Worm (Caenorhabditis elegans) whole organism, L1 larva: Measurements from ENCODE around the gene msp-63.
A peak's percentile ranks its signal among the peaks of the same experiment; 100 is the strongest.

Source experiments
- C04F5.9 ChIP-seq: sonication (generic microtip); optimal IDR thresholded peaks from 2 replicates; lab custom pipeline; 2016; ENCODE audit warnings: missing genetic modification characterization, missing compliant biosample characterization
- C16A3.4 ChIP-seq: fragments of 150-350 bp; optimal IDR thresholded peaks from 2 replicates; lab custom pipeline; 2014; ENCODE audit warnings: missing biosample characterization, missing genetic modification characterization
- C34B4.2 ChIP-seq: sonication (generic microtip); optimal IDR thresholded peaks from 2 replicates; lab custom pipeline; 2017; ENCODE audit warnings: mild to moderate bottlenecking, missing genetic modification characterization, missing compliant biosample characterization
- Y116A8C.19 ChIP-seq: sonication (generic microtip); optimal IDR thresholded peaks from 2 replicates; lab custom pipeline; 2016; ENCODE audit warnings: missing compliant biosample characterization, missing genetic modification characterization, borderline replicate concordance
- ama-1 ChIP-seq: fragments of 150-350 bp; optimal IDR thresholded peaks from 2 replicates; lab custom pipeline; 2014
- blmp-1 ChIP-seq: fragments of 150-350 bp; optimal IDR thresholded peaks from 2 replicates; lab custom pipeline; 2014; ENCODE audit warnings: missing biosample characterization, missing genetic modification characterization
- ceh-88 ChIP-seq: fragments of 200-800 bp; sonication (Bioruptor generic); IDR thresholded peaks from 2 replicates; pipeline ENCODE4 v1.3.6; 2022; ENCODE audit warnings: missing genetic modification characterization, missing compliant biosample characterization
- ceh-90 ChIP-seq: sonication (generic microtip); optimal IDR thresholded peaks from 2 replicates; lab custom pipeline; 2016; ENCODE audit warnings: missing genetic modification characterization, missing compliant biosample characterization
- ces-1 ChIP-seq: fragments of 150-350 bp; optimal IDR thresholded peaks from 2 replicates; lab custom pipeline; 2014; ENCODE audit warnings: missing biosample characterization, missing genetic modification reagents, missing genetic modification characterization
- dpl-1 ChIP-seq, 3 experiments: fragments of 150-350 bp in 2 of 3; sonication (generic microtip) in 1 of 3; optimal IDR thresholded peaks; 2 replicates each; lab custom pipeline; 2014 to 2017; ENCODE audit warnings: missing biosample characterization in 3 of 3, missing genetic modification characterization in 3 of 3, missing genetic modification reagents in 3 of 3
- dsc-1 ChIP-seq: sonication (generic microtip); optimal IDR thresholded peaks from 2 replicates; lab custom pipeline; 2016; ENCODE audit warnings: mild to moderate bottlenecking, missing genetic modification characterization, missing compliant biosample characterization
- efl-3 ChIP-seq: fragments of 200-800 bp; sonication (Bioruptor generic); optimal IDR thresholded peaks from 2 replicates; lab custom pipeline; 2018; ENCODE audit warnings: mild to moderate bottlenecking, missing genetic modification characterization, missing compliant biosample characterization
- egl-13 ChIP-seq: sonication (generic microtip); optimal IDR thresholded peaks from 2 replicates; lab custom pipeline; 2016; ENCODE audit warnings: missing genotype, missing genetic modification reagents, missing genetic modification characterization, missing compliant biosample characterization
- egl-27 ChIP-seq, 2 experiments: fragments of 150-350 bp in 1 of 2; sonication (generic microtip); optimal IDR thresholded peaks; 3 replicates each; lab custom pipeline; 2017 to 2018; ENCODE audit warnings: missing biosample characterization in 2 of 2, missing genetic modification characterization in 2 of 2, missing genetic modification reagents in 2 of 2
- ets-5 ChIP-seq: fragments of 200-800 bp; sonication (Bioruptor generic); IDR thresholded peaks from 2 replicates; pipeline ENCODE4 v1.3.6; 2022; ENCODE audit warnings: missing genetic modification characterization, missing compliant biosample characterization
- fkh-10 ChIP-seq: sonication (generic microtip); optimal IDR thresholded peaks from 2 replicates; lab custom pipeline; 2017; ENCODE audit warnings: missing biosample characterization, missing genetic modification reagents, missing genetic modification characterization
- fkh-8 ChIP-seq: sonication (generic microtip); optimal IDR thresholded peaks from 2 replicates; lab custom pipeline; 2016; ENCODE audit warnings: mild to moderate bottlenecking, missing genetic modification characterization, missing compliant biosample characterization
- fos-1 ChIP-seq: fragments of 150-350 bp; optimal IDR thresholded peaks from 2 replicates; lab custom pipeline; 2014; ENCODE audit warnings: missing biosample characterization, missing genetic modification characterization
- hlh-4 ChIP-seq: sonication (generic microtip); optimal IDR thresholded peaks from 2 replicates; lab custom pipeline; 2016; ENCODE audit warnings: mild to moderate bottlenecking, missing genetic modification characterization, missing compliant biosample characterization
- irx-1 ChIP-seq: sonication (generic microtip); optimal IDR thresholded peaks from 2 replicates; lab custom pipeline; 2016; ENCODE audit warnings: missing genetic modification characterization, missing compliant biosample characterization
- isw-1 ChIP-seq: fragments of 200-800 bp; sonication (Bioruptor generic); IDR thresholded peaks from 2 replicates; pipeline ENCODE4 v1.3.6; 2022; ENCODE audit warnings: missing genetic modification characterization, missing compliant biosample characterization
- jun-1 ChIP-seq: fragments of 150-350 bp; optimal IDR thresholded peaks from 2 replicates; lab custom pipeline; 2014; ENCODE audit warnings: missing biosample characterization, missing genetic modification reagents, missing genetic modification characterization
- lin-13 ChIP-seq: fragments of 150-350 bp; optimal IDR thresholded peaks from 2 replicates; lab custom pipeline; 2014; ENCODE audit warnings: missing biosample characterization, missing genetic modification reagents, missing genetic modification characterization
- lin-14 ChIP-seq: fragments of 200-800 bp; sonication (Bioruptor generic); optimal IDR thresholded peaks from 2 replicates; lab custom pipeline; 2018; ENCODE audit warnings: mild to moderate bottlenecking, missing genetic modification characterization, moderate library complexity, missing compliant biosample characterization
- lir-3 ChIP-seq: sonication (generic microtip); optimal IDR thresholded peaks from 2 replicates; lab custom pipeline; 2016; ENCODE audit warnings: mild to moderate bottlenecking, missing genetic modification characterization, moderate library complexity, missing compliant biosample characterization; ENCODE audit not compliant: poor library complexity
- nhr-11 ChIP-seq: fragments of 150-350 bp; optimal IDR thresholded peaks from 2 replicates; lab custom pipeline; 2014; ENCODE audit warnings: missing biosample characterization, missing genetic modification characterization
- nhr-19 ChIP-seq: fragments of 200-800 bp; sonication (Bioruptor generic); conservative IDR thresholded peaks from 2 replicates; pipeline ENCODE4 v1.3.6; 2022; ENCODE audit warnings: missing genetic modification characterization, missing compliant biosample characterization
- nhr-20 ChIP-seq: sonication (generic microtip); optimal IDR thresholded peaks from 2 replicates; lab custom pipeline; 2016; ENCODE audit warnings: mild to moderate bottlenecking, missing genetic modification characterization, missing compliant biosample characterization
- nhr-47 ChIP-seq: sonication (generic microtip); optimal IDR thresholded peaks from 2 replicates; lab custom pipeline; 2016; ENCODE audit warnings: mild to moderate bottlenecking, missing genetic modification characterization, moderate library complexity, missing compliant biosample characterization
- nhr-76 ChIP-seq: sonication (generic microtip); optimal IDR thresholded peaks from 2 replicates; lab custom pipeline; 2017; ENCODE audit warnings: missing biosample characterization, missing genetic modification characterization
- nhr-77 ChIP-seq: fragments of 150-350 bp; optimal IDR thresholded peaks from 2 replicates; lab custom pipeline; 2014; ENCODE audit warnings: missing biosample characterization, missing genetic modification characterization
- nhr-90 ChIP-seq: sonication (generic microtip); optimal IDR thresholded peaks from 2 replicates; lab custom pipeline; 2016; ENCODE audit warnings: mild to moderate bottlenecking, missing genetic modification characterization, missing compliant biosample characterization; ENCODE audit not compliant: poor library complexity
- pag-3 ChIP-seq: sonication (generic microtip); optimal IDR thresholded peaks from 2 replicates; lab custom pipeline; 2017; ENCODE audit warnings: missing genetic modification characterization, mild to moderate bottlenecking, missing compliant biosample characterization, antibody characterized with exemption, borderline replicate concordance; ENCODE audit not compliant: insufficient read depth
- pax-3 ChIP-seq: fragments of 200-800 bp; sonication (Bioruptor generic); optimal IDR thresholded peaks from 2 replicates; lab custom pipeline; 2018; ENCODE audit warnings: mild to moderate bottlenecking, missing genetic modification characterization, moderate library complexity, missing compliant biosample characterization
- pqm-1 ChIP-seq: sonication (generic microtip); optimal IDR thresholded peaks from 3 replicates; lab custom pipeline; 2017; ENCODE audit warnings: missing biosample characterization, missing genetic modification characterization
- skn-1 ChIP-seq: fragments of 150-350 bp; optimal IDR thresholded peaks from 2 replicates; lab custom pipeline; 2014; ENCODE audit warnings: missing biosample characterization, missing genetic modification characterization
- snu-23 ChIP-seq: sonication (generic microtip); optimal IDR thresholded peaks from 2 replicates; lab custom pipeline; 2016; ENCODE audit warnings: missing genetic modification characterization, missing compliant biosample characterization
- sox-4 ChIP-seq: sonication (generic microtip); optimal IDR thresholded peaks from 2 replicates; lab custom pipeline; 2016; ENCODE audit warnings: missing genetic modification characterization, missing compliant biosample characterization
- sptf-1 ChIP-seq: fragments of 150-350 bp; optimal IDR thresholded peaks from 2 replicates; lab custom pipeline; 2014; ENCODE audit warnings: missing biosample characterization, missing genetic modification characterization
- sup-37 ChIP-seq: fragments of 200-800 bp; sonication (Bioruptor generic); optimal IDR thresholded peaks from 2 replicates; lab custom pipeline; 2018; ENCODE audit warnings: mild to moderate bottlenecking, missing genetic modification characterization, missing compliant biosample characterization
- tlp-1 ChIP-seq: fragments of 150-350 bp; optimal IDR thresholded peaks from 2 replicates; lab custom pipeline; 2014; ENCODE audit warnings: missing biosample characterization, missing genetic modification characterization
- unc-130 ChIP-seq: fragments of 150-350 bp; optimal IDR thresholded peaks from 2 replicates; lab custom pipeline; 2017; ENCODE audit warnings: missing biosample characterization, missing genetic modification characterization, inconsistent platforms
- unc-62 ChIP-seq: fragments of 150-350 bp; optimal IDR thresholded peaks from 2 replicates; lab custom pipeline; 2014; ENCODE audit warnings: missing biosample characterization, missing genetic modification reagents, missing genetic modification characterization
- xbp-1 ChIP-seq: sonication (generic microtip); optimal IDR thresholded peaks from 2 replicates; lab custom pipeline; 2016; ENCODE audit warnings: missing genetic modification characterization, missing compliant biosample characterization
- zag-1 ChIP-seq: fragments of 150-350 bp; optimal IDR thresholded peaks from 2 replicates; lab custom pipeline; 2014; ENCODE audit warnings: missing biosample characterization, missing genetic modification characterization
- zip-4 ChIP-seq: fragments of 200-800 bp; sonication (Bioruptor generic); optimal IDR thresholded peaks from 2 replicates; lab custom pipeline; 2018; ENCODE audit warnings: mild to moderate bottlenecking, missing genetic modification characterization, moderate library complexity, missing compliant biosample characterization

The msp-63 gene

DNA sequence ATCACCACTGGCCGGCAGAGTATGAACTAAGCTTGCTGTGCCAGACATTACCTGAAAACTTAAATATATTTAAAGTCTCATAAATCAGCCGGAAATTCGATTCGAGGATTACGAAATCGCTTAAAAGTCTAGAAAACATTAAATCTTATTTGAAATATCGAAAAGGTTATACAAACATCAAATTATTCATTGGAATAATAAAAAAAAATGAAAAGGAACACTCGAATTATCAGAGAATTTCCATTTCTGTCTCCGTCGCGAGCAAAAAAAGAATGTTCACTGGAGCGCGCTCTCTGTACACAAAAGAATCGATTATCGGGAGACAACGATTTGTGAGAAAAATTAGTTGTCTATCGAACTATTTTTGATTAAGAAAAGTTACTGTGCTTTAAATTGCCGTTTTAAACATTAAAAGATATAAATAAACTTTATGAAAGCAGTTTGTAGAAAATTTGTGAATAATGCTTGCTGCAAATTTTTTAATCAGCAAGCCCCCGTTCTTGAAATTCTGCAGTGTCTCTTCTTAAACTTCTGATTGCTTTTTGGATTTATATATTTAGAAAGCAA is 39.0 kb upstream of the msp-63 start, which contains the start of gene fzo-1 (continued):
- TF ChIP-seq sptf-1, result no peak
- no peak for TF ChIP-seq tlp-1
- TF ChIP-seq nhr-76 (tag; lab: Kevin White, UChicago), result no peak
- TF ChIP-seq unc-130 (tag; lab: Kevin White, UChicago), result no peak
- TF ChIP-seq C16A3.4, result peak; percentile 45
- no peak for TF ChIP-seq fos-1 (tag; lab: Kevin White, UChicago)
- TF ChIP-seq egl-13 (tag; lab: Kevin White, UChicago), result peak; percentile 16
- no peak for TF ChIP-seq unc-62 (GFP tag; lab: Kevin White, UChicago)
- TF ChIP-seq irx-1 (tag; lab: Kevin White, UChicago), result peak; percentile 20
- peak; percentile 33 for TF ChIP-seq C04F5.9
- TF ChIP-seq lin-13 (GFP tag; lab: Kevin White, UChicago), result no peak
- 0 out of 2 replicates have a peak, but pooled peaks have one; percentile 16 for TF ChIP-seq nhr-19
- peak; percentile 52 for TF ChIP-seq fkh-8 (tag; lab: Kevin White, UChicago)
- no peak for TF ChIP-seq ets-5 (GFP tag; lab: Robert Waterston, UW)
- peak; percentile 64 for TF ChIP-seq ceh-90 (tag; lab: Kevin White, UChicago)
- peak; percentile 46 for TF ChIP-seq blmp-1
- TF ChIP-seq efl-3, result no peak
- TF ChIP-seq nhr-47 (tag; lab: Kevin White, UChicago), result peak; percentile 69
- TF ChIP-seq C34B4.2, result no peak
- no peak for TF ChIP-seq hlh-4 (tag; lab: Kevin White, UChicago)
- peak; percentile 58 for TF ChIP-seq snu-23 (GFP tag; lab: Kevin White, UChicago)
- peak; percentile 52 for TF ChIP-seq dsc-1
- peak; percentile 71 for TF ChIP-seq sox-4
- TF ChIP-seq dpl-1 (GFP tag; optimal IDR thresholded peaks at IDR 0.05; lab: Kevin White, UChicago), result peak; percentile 13 to 35 (median 21)
- no peak for TF ChIP-seq ces-1 (GFP tag; lab: Kevin White, UChicago)
- TF ChIP-seq pag-3 (tag; lab: Kevin White, UChicago), result no peak
- no peak for TF ChIP-seq nhr-11
- no peak for TF ChIP-seq ama-1
- no peak for TF ChIP-seq sup-37 (GFP tag; lab: Kevin White, UChicago)
- no peak for TF ChIP-seq egl-27 (tag; optimal IDR thresholded peaks at IDR 0.05; lab: Kevin White, UChicago)
- TF ChIP-seq zag-1 (tag; lab: Kevin White, UChicago), result no peak
- TF ChIP-seq skn-1 (tag; lab: Kevin White, UChicago), result peak; percentile 27
- TF ChIP-seq lin-14 (GFP tag; lab: Kevin White, UChicago), result peak; percentile 73
- no peak for TF ChIP-seq pqm-1 (tag; lab: Kevin White, UChicago)
- TF ChIP-seq Y116A8C.19 (tag; lab: Kevin White, UChicago), result no peak
- TF ChIP-seq nhr-77 (tag; lab: Kevin White, UChicago), result no peak
- peak; percentile 59 for TF ChIP-seq nhr-20
- TF ChIP-seq ceh-88 (GFP tag; lab: Robert Waterston, UW), result peak; percentile 24; the same call in 1 of the 2 replicates
- peak; percentile 77 for TF ChIP-seq lir-3 (tag; lab: Kevin White, UChicago)
- peak; percentile 54 for TF ChIP-seq xbp-1 (tag; lab: Kevin White, UChicago)
- peak; percentile 75 for TF ChIP-seq nhr-90 (tag; lab: Kevin White, UChicago)
- TF ChIP-seq pax-3 (tag; lab: Kevin White, UChicago), result peak; percentile 86
- no peak for TF ChIP-seq zip-4 (GFP tag; lab: Kevin White, UChicago)
- no peak for TF ChIP-seq jun-1 (tag; lab: Kevin White, UChicago)
- TF ChIP-seq isw-1 (GFP tag; lab: Robert Waterston, UW), result peak; percentile 52
- no peak for TF ChIP-seq fkh-10 (GFP tag; lab: Kevin White, UChicago)
